Worm (Caenorhabditis elegans) whole organism, young adult: ENCODE measurements around the gene C05D9.9.

Experiments
- D2030.7 ChIP-seq: fragments of 200-800 bp; sonication (Bioruptor generic); IDR thresholded peaks from 2 replicates; pipeline ENCODE4 v1.3.6; 2022; ENCODE audit warnings: missing genetic modification reagents, missing genetic modification characterization, missing compliant biosample characterization
- F33H1.4 ChIP-seq: fragments of 200-800 bp; sonication (Bioruptor generic); IDR thresholded peaks from 2 replicates; pipeline ENCODE4 v1.3.6; 2022; ENCODE audit warnings: missing genetic modification reagents, missing genetic modification characterization, missing compliant biosample characterization
- F37B4.10 ChIP-seq: fragments of 200-800 bp; sonication (Bioruptor generic); IDR thresholded peaks from 2 replicates; pipeline ENCODE4 v1.3.6; 2022; ENCODE audit warnings: missing genetic modification characterization, missing compliant biosample characterization
- F52B5.7 ChIP-seq: sonication (generic microtip); optimal IDR thresholded peaks from 2 replicates; lab custom pipeline; 2016; ENCODE audit warnings: mild to moderate bottlenecking, missing genetic modification characterization, missing compliant biosample characterization
- K12H6.12 ChIP-seq: fragments of 200-800 bp; sonication (Bioruptor generic); optimal IDR thresholded peaks from 2 replicates; lab custom pipeline; 2018; ENCODE audit warnings: mild to moderate bottlenecking, missing genetic modification characterization, missing compliant biosample characterization
- T07F8.4 ChIP-seq: sonication (generic microtip); optimal IDR thresholded peaks from 2 replicates; lab custom pipeline; 2016; ENCODE audit warnings: mild to moderate bottlenecking, missing genetic modification characterization, moderate library complexity, missing compliant biosample characterization
- Y67H2A.10 ChIP-seq: fragments of 200-800 bp; sonication (Bioruptor generic); conservative IDR thresholded peaks from 2 replicates; pipeline ENCODE4 v1.3.6; 2022; ENCODE audit warnings: missing genetic modification reagents, missing genetic modification characterization, missing compliant biosample characterization
- attf-3 ChIP-seq: fragments of 200-800 bp; sonication (Bioruptor generic); conservative IDR thresholded peaks from 2 replicates; pipeline ENCODE4 v1.3.6; 2022; ENCODE audit warnings: missing genetic modification reagents, missing genetic modification characterization, missing compliant biosample characterization
- attf-5 ChIP-seq: fragments of 200-800 bp; sonication (Bioruptor generic); optimal IDR thresholded peaks from 2 replicates; lab custom pipeline; 2018; ENCODE audit warnings: mild to moderate bottlenecking, missing genetic modification characterization, missing compliant biosample characterization
- cebp-2 ChIP-seq: fragments of 200-800 bp; sonication (Bioruptor generic); IDR thresholded peaks from 2 replicates; pipeline ENCODE4 v1.3.6; 2022; ENCODE audit warnings: missing genetic modification characterization, missing compliant biosample characterization
- dpl-1 ChIP-seq: fragments of 150-350 bp; optimal IDR thresholded peaks from 2 replicates; lab custom pipeline; 2014; ENCODE audit warnings: missing biosample characterization, missing genetic modification reagents, missing genetic modification characterization
- efl-1 ChIP-seq: fragments of 150-350 bp; optimal IDR thresholded peaks from 2 replicates; lab custom pipeline; 2014; ENCODE audit warnings: missing biosample characterization, missing genetic modification reagents, missing genetic modification characterization
- egl-18 ChIP-seq: fragments of 200-800 bp; sonication (Bioruptor generic); IDR thresholded peaks from 2 replicates; pipeline ENCODE4 v1.3.6; 2022; ENCODE audit warnings: missing genetic modification reagents, missing genetic modification characterization, missing compliant biosample characterization
- hlh-26 ChIP-seq: fragments of 200-800 bp; sonication (Bioruptor generic); conservative IDR thresholded peaks from 2 replicates; pipeline ENCODE4 v1.3.6; 2022; ENCODE audit warnings: missing genetic modification reagents, missing genetic modification characterization, missing compliant biosample characterization
- hmg-1.2 ChIP-seq: fragments of 200-800 bp; sonication (Bioruptor generic); IDR thresholded peaks from 2 replicates; pipeline ENCODE4 v1.3.6; 2022; ENCODE audit warnings: missing genetic modification reagents, missing genetic modification characterization, missing compliant biosample characterization
- hmg-20 ChIP-seq: fragments of 200-800 bp; sonication (Bioruptor generic); IDR thresholded peaks from 2 replicates; pipeline ENCODE4 v1.3.6; 2022; ENCODE audit warnings: missing genetic modification reagents, missing genetic modification characterization, missing compliant biosample characterization
- hrde-1 ChIP-seq: sonication (generic microtip); optimal IDR thresholded peaks from 2 replicates; lab custom pipeline; 2016; ENCODE audit warnings: missing genetic modification characterization, mild to moderate bottlenecking, missing compliant biosample characterization, moderate library complexity, missing genotype, missing genetic modification reagents, borderline replicate concordance
- let-607 ChIP-seq, 2 experiments: fragments of 200-800 bp in 1 of 2; sonication (Bioruptor generic) in 1 of 2; sonication (generic microtip) in 1 of 2; optimal IDR thresholded peaks; 2 replicates each; lab custom pipeline; 2016 to 2018; ENCODE audit warnings: mild to moderate bottlenecking in 2 of 2, missing compliant biosample characterization in 2 of 2, missing genetic modification characterization in 2 of 2, moderate library complexity in 2 of 2, missing genotype in 1 of 2
- lin-26 ChIP-seq: fragments of 200-800 bp; sonication (Bioruptor generic); IDR thresholded peaks from 2 replicates; pipeline ENCODE4 v1.3.6; 2022; ENCODE audit warnings: missing genetic modification reagents, missing genetic modification characterization, missing compliant biosample characterization
- madf-3 ChIP-seq: fragments of 200-800 bp; sonication (Bioruptor generic); IDR thresholded peaks from 2 replicates; pipeline ENCODE4 v1.3.6; 2022; ENCODE audit warnings: missing genetic modification reagents, missing genetic modification characterization, missing compliant biosample characterization
- madf-6 ChIP-seq: fragments of 200-800 bp; sonication (Bioruptor generic); IDR thresholded peaks from 2 replicates; pipeline ENCODE4 v1.3.6; 2022; ENCODE audit warnings: missing genetic modification reagents, missing genetic modification characterization, missing compliant biosample characterization
- mes-4 ChIP-seq: sonication (generic microtip); optimal IDR thresholded peaks from 2 replicates; lab custom pipeline; 2016; ENCODE audit warnings: missing genotype, missing genetic modification characterization, missing compliant biosample characterization
- nfyb-1 ChIP-seq: fragments of 200-800 bp; sonication (Bioruptor generic); IDR thresholded peaks from 2 replicates; pipeline ENCODE4 v1.3.6; 2022; ENCODE audit warnings: missing genetic modification reagents, missing genetic modification characterization, missing compliant biosample characterization
- nhr-120 ChIP-seq: fragments of 200-800 bp; sonication (Bioruptor generic); IDR thresholded peaks from 2 replicates; pipeline ENCODE4 v1.3.6; 2022; ENCODE audit warnings: missing genetic modification characterization, missing compliant biosample characterization
- nhr-179 ChIP-seq: sonication (generic microtip); optimal IDR thresholded peaks from 2 replicates; lab custom pipeline; 2016; ENCODE audit warnings: mild to moderate bottlenecking, missing genetic modification characterization, missing compliant biosample characterization
- nhr-80 ChIP-seq: sonication (generic microtip); optimal IDR thresholded peaks from 2 replicates; lab custom pipeline; 2016; ENCODE audit warnings: missing genetic modification characterization, missing compliant biosample characterization
- nhr-90 ChIP-seq: sonication (generic microtip); optimal IDR thresholded peaks from 2 replicates; lab custom pipeline; 2016; ENCODE audit warnings: missing genotype, mild to moderate bottlenecking, missing genetic modification characterization, missing compliant biosample characterization
- pbrm-1 ChIP-seq: fragments of 200-800 bp; sonication (Bioruptor generic); IDR thresholded peaks from 2 replicates; pipeline ENCODE4 v1.3.6; 2022; ENCODE audit warnings: missing genetic modification reagents, missing genetic modification characterization, missing compliant biosample characterization
- rec-8 ChIP-seq, 2 experiments: sonication (generic microtip); optimal IDR thresholded peaks; 2 replicates each; lab custom pipeline; 2016; ENCODE audit warnings: mild to moderate bottlenecking in 2 of 2, missing genetic modification characterization in 2 of 2, missing genetic modification reagents in 2 of 2, missing genotype in 2 of 2, missing biosample characterization in 1 of 2, missing compliant biosample characterization in 1 of 2, moderate library complexity in 1 of 2
- snpc-1.1 ChIP-seq: sonication (generic microtip); optimal IDR thresholded peaks from 2 replicates; lab custom pipeline; 2017; ENCODE audit warnings: missing genetic modification characterization, mild to moderate bottlenecking, missing compliant biosample characterization, antibody characterized with exemption, moderate library complexity, missing genotype, missing genetic modification reagents; ENCODE audit not compliant: insufficient read depth
- snpc-4 ChIP-seq, 5 experiments: fragments of 150-350 bp in 1 of 5; sonication (generic microtip) in 4 of 5; optimal IDR thresholded peaks; 2 replicates each; lab custom pipeline; 2014 to 2018; ENCODE audit warnings: missing genetic modification characterization in 5 of 5, missing biosample characterization in 3 of 5, antibody characterized with exemption in 2 of 5, mild to moderate bottlenecking in 2 of 5, missing compliant biosample characterization in 2 of 5, missing genotype in 2 of 5, moderate library complexity in 2 of 5, missing genetic modification reagents in 1 of 5
- unc-130 ChIP-seq: sonication (generic microtip); optimal IDR thresholded peaks from 2 replicates; lab custom pipeline; 2016; ENCODE audit warnings: missing genetic modification reagents, missing genetic modification characterization, missing compliant biosample characterization
- zfh-2 ChIP-seq: fragments of 200-800 bp; sonication (Bioruptor generic); conservative IDR thresholded peaks from 2 replicates; pipeline ENCODE4 v1.3.6; 2022; ENCODE audit warnings: missing genetic modification reagents, missing genetic modification characterization, missing compliant biosample characterization
- ztf-18 ChIP-seq: sonication (generic microtip); optimal IDR thresholded peaks from 2 replicates; lab custom pipeline; 2016; ENCODE audit warnings: missing genotype, mild to moderate bottlenecking, missing genetic modification characterization, missing compliant biosample characterization
- ztf-3 ChIP-seq: fragments of 200-800 bp; sonication (Bioruptor generic); optimal IDR thresholded peaks from 2 replicates; lab custom pipeline; 2018; ENCODE audit warnings: mild to moderate bottlenecking, missing genetic modification characterization, missing compliant biosample characterization

C05D9.9 gene

DNA sequence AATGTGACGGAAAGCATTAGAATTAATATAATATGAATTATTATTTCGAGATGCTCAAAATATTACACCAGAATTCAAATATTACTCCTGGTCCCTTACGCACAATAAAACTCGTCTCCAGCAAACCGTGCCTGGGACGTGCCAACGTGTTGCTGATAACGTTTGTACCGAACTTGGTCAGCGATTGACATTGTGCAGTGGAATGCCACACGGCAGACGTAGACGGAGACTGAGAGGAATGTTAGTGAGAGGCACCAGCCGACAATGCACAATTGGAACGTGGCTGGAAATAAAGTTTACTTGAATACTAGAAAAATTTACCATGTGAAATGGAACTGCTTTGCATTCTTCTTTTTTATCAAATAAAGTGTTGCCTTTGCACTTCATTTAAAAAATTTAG, 6.8 kb downstream of the C05D9.9 start:
- TF ChIP-seq nfyb-1 = no peak
- no peak for TF ChIP-seq ztf-18
- TF ChIP-seq nhr-80 (tag; lab: Kevin White, UChicago) = peak; percentile 87
- TF ChIP-seq F33H1.4 = no peak
- TF ChIP-seq pbrm-1 (GFP tag; lab: Robert Waterston, UW) = no peak
- no peak for TF ChIP-seq hmg-1.2 (GFP tag; lab: Robert Waterston, UW)
- TF ChIP-seq mes-4 = no peak
- peak in 1 of 2 experiments; percentile 73 for TF ChIP-seq let-607 (tag; optimal IDR thresholded peaks at IDR 0.05; lab: Kevin White, UChicago)
- no peak for TF ChIP-seq attf-5
- TF ChIP-seq ztf-3 (GFP tag; lab: Kevin White, UChicago) = no peak
- no peak for TF ChIP-seq madf-6 (GFP tag; lab: Robert Waterston, UW)
- no peak for TF ChIP-seq nhr-90 (tag; lab: Kevin White, UChicago)
- no peak for TF ChIP-seq K12H6.12
- TF ChIP-seq hmg-20 = no peak
- TF ChIP-seq attf-3 (GFP tag; lab: Robert Waterston, UW) = no peak
- no peak for TF ChIP-seq hrde-1 (tag; lab: Kevin White, UChicago)
- no peak for TF ChIP-seq snpc-1.1 (tag; lab: Kevin White, UChicago)

DNA sequence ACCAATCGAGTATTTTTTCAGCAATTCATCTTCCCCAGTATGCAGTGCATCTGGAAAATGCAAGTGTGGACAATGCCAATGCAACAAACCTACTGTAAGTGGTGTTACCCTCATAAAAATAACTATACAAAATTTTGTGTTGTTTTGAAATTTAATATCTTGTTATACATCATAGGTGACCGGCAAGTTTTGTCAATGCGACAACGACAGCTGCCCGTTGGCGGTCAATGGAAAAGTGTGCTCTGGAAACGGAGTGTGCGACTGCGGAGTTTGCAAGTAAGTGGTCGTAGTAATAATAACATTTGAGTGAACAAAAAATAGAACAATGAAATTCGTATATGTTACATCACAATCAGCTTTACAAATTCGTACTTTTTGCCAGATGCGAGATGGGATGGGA, 8.8 kb downstream of the C05D9.9 start:
- TF ChIP-seq nhr-179 (tag; lab: Kevin White, UChicago) (no peak), madf-3 (no peak), hmg-1.2 (GFP tag; lab: Robert Waterston, UW) (no peak), nhr-120 (GFP tag; lab: Robert Waterston, UW) (no peak), F37B4.10 (GFP tag; lab: Robert Waterston, UW) (no peak), attf-3 (GFP tag; lab: Robert Waterston, UW) (no peak), F52B5.7 (tag; lab: Kevin White, UChicago) (no peak), snpc-4 (GFP tag; optimal IDR thresholded peaks at IDR 0.05; lab: Kevin White, UChicago) (no peak), snpc-4 (tag; optimal IDR thresholded peaks at IDR 0.05; lab: Kevin White, UChicago) (no peak), dpl-1 (GFP tag; lab: Kevin White, UChicago) (no peak), lin-26 (GFP tag; lab: Robert Waterston, UW) (no peak), zfh-2 (GFP tag; lab: Robert Waterston, UW) (no peak), unc-130 (no peak), egl-18 (GFP tag; lab: Robert Waterston, UW) (no peak), Y67H2A.10 (no peak), madf-6 (GFP tag; lab: Robert Waterston, UW) (no peak), T07F8.4 (tag; lab: Kevin White, UChicago) (no peak), nhr-80 (tag; lab: Kevin White, UChicago) (no peak)
- TF ChIP-seq, all 124 proteins: peak for 0

DNA sequence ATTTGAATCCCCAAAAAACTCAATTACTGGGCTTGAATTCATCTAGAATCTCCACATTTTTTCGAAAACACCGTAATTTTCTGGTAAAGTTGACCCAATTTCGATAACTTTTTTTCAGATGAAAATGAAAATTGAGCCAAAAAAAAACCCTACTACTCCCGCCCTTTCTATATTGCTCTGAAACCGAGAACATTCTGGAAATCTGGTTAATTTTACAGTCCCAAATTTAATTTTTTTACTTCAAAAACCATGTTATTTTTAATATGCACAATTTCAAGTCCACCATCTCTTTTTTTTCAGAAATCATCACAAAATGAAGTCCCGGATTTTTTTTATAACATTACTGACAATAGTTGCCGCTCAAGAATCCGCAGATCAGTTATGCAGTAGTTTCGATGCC, 12.4 kb downstream of the C05D9.9 start, which contains the start of gene C05D9.3:
C05D9.3 (plus strand) TSS at position 301 of the 400 bp plus-strand sequence.
- TF ChIP-seq mes-4 (no peak), cebp-2 (GFP tag; lab: Robert Waterston, UW) (no peak), efl-1 (GFP tag; lab: Kevin White, UChicago) (no peak), D2030.7 (no peak), hlh-26 (GFP tag; lab: Robert Waterston, UW) (no peak), rec-8 (tag; optimal IDR thresholded peaks at IDR 0.05; lab: Kevin White, UChicago) (no peak), let-607 (tag; optimal IDR thresholded peaks at IDR 0.05; lab: Kevin White, UChicago) (no peak), Y67H2A.10 (no peak)
